Fruit fly (Drosophila melanogaster): ENCODE results near the gene nej.

Gene nej

dm6 chrX:9664426-9664825 is 22.4 kb downstream of the nej start (continued):
- TF ChIP-seq Lim3 (GFP tag; IDR thresholded peaks at IDR 0.05) (no peak), D19B (GFP tag; optimal IDR thresholded peaks at IDR 0.05) (peak; percentile 35), Vsx1 (GFP tag; optimal IDR thresholded peaks at IDR 0.05) (no peak), sisA (GFP tag; IDR thresholded peaks at IDR 0.05) (peak; percentile 43; the same call in 1 of the 2 replicates), CG13775 (GFP tag; optimal IDR thresholded peaks at IDR 0.05) (peak; percentile 23), sna (GFP tag; IDR thresholded peaks at IDR 0.05; ENCODE audit: partially characterized antibody) (no peak), Oaz (GFP tag; IDR thresholded peaks at IDR 0.05) (no peak), tx (GFP tag; optimal IDR thresholded peaks at IDR 0.05) (peak; percentile 20), GATAe (GFP tag; conservative IDR thresholded peaks at IDR 0.05) (no peak), stwl (tag; optimal IDR thresholded peaks at IDR 0.05) (no peak), CG18764 (GFP tag; optimal IDR thresholded peaks at IDR 0.05) (peak; percentile 25), Lhr (GFP tag; optimal IDR thresholded peaks at IDR 0.05) (no peak)

dm6 chrX:9663666-9664065 is 23.2 kb downstream of the nej start:
- TF ChIP-seq CG3407 (GFP tag; optimal IDR thresholded peaks at IDR 0.05) = no peak
- TF ChIP-seq CG31441 (GFP tag; IDR thresholded peaks at IDR 0.05) = no peak
- TF ChIP-seq pum (GFP tag; optimal IDR thresholded peaks at IDR 0.05) = no peak
- no peak for TF ChIP-seq CG6765 (GFP tag; optimal IDR thresholded peaks at IDR 0.05)
- peak; percentile 53; the same call in 2 of the 3 replicates for TF ChIP-seq vnd (GFP tag; IDR thresholded peaks at IDR 0.05; ENCODE audit: partially characterized antibody)
- TF ChIP-seq CG10462 (GFP tag; optimal IDR thresholded peaks at IDR 0.05) = no peak
- peak; percentile 34 for TF ChIP-seq sug (tag; optimal IDR thresholded peaks at IDR 0.05)
- TF ChIP-seq CG13775 (GFP tag; optimal IDR thresholded peaks at IDR 0.05) = no peak
- no peak for TF ChIP-seq sens-2 (GFP tag; IDR thresholded peaks at IDR 0.05)
- no peak for TF ChIP-seq Drgx (GFP tag; IDR thresholded peaks at IDR 0.05)
- TF ChIP-seq tin (GFP tag; optimal IDR thresholded peaks at IDR 0.05) = no peak
- no peak for TF ChIP-seq cato (GFP tag; optimal IDR thresholded peaks at IDR 0.05; ENCODE audit: borderline replicate concordance)
- no peak for TF ChIP-seq CG9932 (GFP tag; IDR thresholded peaks at IDR 0.05)
- no peak for TF ChIP-seq Neu2 (GFP tag; optimal IDR thresholded peaks at IDR 0.05; ENCODE audit: borderline replicate concordance)
- no peak for TF ChIP-seq Dek (tag; optimal IDR thresholded peaks at IDR 0.05)
- TF ChIP-seq HLH54F (GFP tag; optimal IDR thresholded peaks at IDR 0.05) = no peak
- peak; percentile 61 for TF ChIP-seq exex (tag; optimal IDR thresholded peaks at IDR 0.05)
- TF ChIP-seq CG2678 (tag; optimal IDR thresholded peaks at IDR 0.05) = no peak
- TF ChIP-seq Ssrp (tag; optimal IDR thresholded peaks at IDR 0.05) = no peak
- 0 out of 2 replicates have a peak, but pooled peaks have one; percentile 15 for TF ChIP-seq lmd (GFP tag; IDR thresholded peaks at IDR 0.05)
- TF ChIP-seq ham (GFP tag; IDR thresholded peaks at IDR 0.05) = no peak
- TF ChIP-seq grn (GFP tag; optimal IDR thresholded peaks at IDR 0.05) = peak; percentile 66
- no peak for TF ChIP-seq gce (GFP tag; IDR thresholded peaks at IDR 0.05)
- TF ChIP-seq gro (GFP tag; optimal IDR thresholded peaks at IDR 0.05) = peak; percentile 66
- TF ChIP-seq org-1 (GFP tag; optimal IDR thresholded peaks at IDR 0.05) = no peak
- no peak for TF ChIP-seq ac (GFP tag; optimal IDR thresholded peaks at IDR 0.05)
- TF ChIP-seq Rfx (GFP tag; IDR thresholded peaks at IDR 0.05) = no peak
- TF ChIP-seq HLH3B (GFP tag; IDR thresholded peaks at IDR 0.05) = no peak
- TF ChIP-seq mirr (GFP tag; optimal IDR thresholded peaks at IDR 0.05) = peak; percentile 57
- no peak for TF ChIP-seq CG10366 (GFP tag; IDR thresholded peaks at IDR 0.05)
- no peak for TF ChIP-seq Mes4 (GFP tag; optimal IDR thresholded peaks at IDR 0.05)
- no peak for TF ChIP-seq Poxn (GFP tag; IDR thresholded peaks at IDR 0.05)
- no peak for TF ChIP-seq CG12104 (GFP tag; optimal IDR thresholded peaks at IDR 0.05)
- TF ChIP-seq CG6654 (GFP tag; optimal IDR thresholded peaks at IDR 0.05) = no peak
- no peak for TF ChIP-seq HmgZ (tag; optimal IDR thresholded peaks at IDR 0.05)
- TF ChIP-seq Hey (tag; optimal IDR thresholded peaks at IDR 0.05) = peak; percentile 88
- TF ChIP-seq CG17802 (tag; optimal IDR thresholded peaks at IDR 0.05) = no peak
- no peak for TF ChIP-seq eyg (GFP tag; optimal IDR thresholded peaks at IDR 0.05)
- no peak for TF ChIP-seq CHES-1-like (GFP tag; optimal IDR thresholded peaks at IDR 0.05)
- no peak for TF ChIP-seq dpn (GFP tag; optimal IDR thresholded peaks at IDR 0.05)

All from whole organism, embryonic.